Fruit fly (Drosophila melanogaster) whole organism, embryonic: ENCODE measurements around the gene kirre.

Source experiments
- Bgb ChIP-seq: fragments of 200-800 bp; sonication (Bioruptor generic); IDR thresholded peaks from 2 replicates; pipeline ENCODE4 v1.3.6; 2022; ENCODE audit warnings: missing biosample characterization, missing genetic modification characterization; ENCODE audit not compliant: partially characterized antibody
- Bteb2 ChIP-seq: fragments of 200-800 bp; sonication (Bioruptor generic); optimal IDR thresholded peaks from 2 replicates; lab custom pipeline; 2016; ENCODE audit warnings: missing biosample characterization, missing genetic modification characterization
- CG10431 ChIP-seq: fragments of 200-800 bp; sonication (Bioruptor generic); optimal IDR thresholded peaks from 3 replicates; lab custom pipeline; 2018; ENCODE audit warnings: missing biosample characterization, mild to moderate bottlenecking, missing genetic modification characterization
- CG10654 ChIP-seq: fragments of 200-800 bp; sonication (Bioruptor generic); optimal IDR thresholded peaks from 2 replicates; lab custom pipeline; 2016; ENCODE audit warnings: missing biosample characterization, missing genetic modification characterization
- CG17328 ChIP-seq: fragments of 200-800 bp; sonication (Bioruptor generic); IDR thresholded peaks from 2 replicates; pipeline ENCODE4 v1.3.6; 2022; ENCODE audit warnings: missing biosample characterization, missing genetic modification characterization
- CG17359 ChIP-seq: fragments of 200-800 bp; sonication (Bioruptor generic); optimal IDR thresholded peaks from 3 replicates; lab custom pipeline; 2018; ENCODE audit warnings: missing biosample characterization, mild to moderate bottlenecking, missing genetic modification characterization, moderate library complexity
- CG17385 ChIP-seq: fragments of 200-800 bp; sonication (Bioruptor generic); optimal IDR thresholded peaks from 3 replicates; lab custom pipeline; 2018; ENCODE audit warnings: missing biosample characterization, mild to moderate bottlenecking, missing genetic modification characterization
- CG1792 ChIP-seq: fragments of 200-800 bp; sonication (Bioruptor generic); optimal IDR thresholded peaks from 2 replicates; lab custom pipeline; 2016; ENCODE audit warnings: missing biosample characterization, missing genetic modification characterization
- CG18476 ChIP-seq: fragments of 200-800 bp; sonication (Bioruptor generic); optimal IDR thresholded peaks from 2 replicates; lab custom pipeline; 2016; ENCODE audit warnings: missing biosample characterization, mild to moderate bottlenecking, missing genetic modification characterization
- CG2678 ChIP-seq: fragments of 200-800 bp; sonication (Bioruptor generic); optimal IDR thresholded peaks from 3 replicates; lab custom pipeline; 2019; ENCODE audit warnings: missing biosample characterization, mild to moderate bottlenecking, missing genetic modification characterization, moderate library complexity
- CG2889 ChIP-seq: fragments of 200-800 bp; sonication (Bioruptor generic); IDR thresholded peaks from 3 replicates; pipeline ENCODE4 v1.3.6; 2022; ENCODE audit warnings: missing biosample characterization, missing genetic modification characterization
- CG3995 ChIP-seq: fragments of 200-800 bp; sonication (Bioruptor generic); optimal IDR thresholded peaks from 3 replicates; lab custom pipeline; 2016; ENCODE audit warnings: missing biosample characterization, missing genetic modification characterization
- CG4404 ChIP-seq: fragments of 200-800 bp; sonication (Bioruptor generic); IDR thresholded peaks from 2 replicates; pipeline ENCODE4 v1.3.6; 2022; ENCODE audit warnings: missing biosample characterization, missing genetic modification characterization
- CG4730 ChIP-seq: fragments of 200-800 bp; sonication (Bioruptor generic); IDR thresholded peaks from 2 replicates; pipeline ENCODE4 v1.3.6; 2022; ENCODE audit warnings: missing biosample characterization, missing genetic modification characterization
- CG5245 ChIP-seq: fragments of 200-800 bp; sonication (Bioruptor generic); optimal IDR thresholded peaks from 3 replicates; lab custom pipeline; 2016; ENCODE audit warnings: missing biosample characterization, missing genetic modification characterization
- CG9609 ChIP-seq: fragments of 200-800 bp; sonication (Bioruptor generic); optimal IDR thresholded peaks from 3 replicates; lab custom pipeline; 2016; ENCODE audit warnings: missing biosample characterization, missing genetic modification characterization
- CG9797 ChIP-seq: fragments of 200-800 bp; sonication (Bioruptor generic); optimal IDR thresholded peaks from 3 replicates; lab custom pipeline; 2018; ENCODE audit warnings: missing biosample characterization, mild to moderate bottlenecking, missing genetic modification characterization
- Dek ChIP-seq: fragments of 200-800 bp; sonication (Bioruptor generic); optimal IDR thresholded peaks from 3 replicates; lab custom pipeline; 2019; ENCODE audit warnings: missing biosample characterization, mild to moderate bottlenecking, missing genetic modification characterization, moderate library complexity
- Ets97D ChIP-seq: fragments of 200-800 bp; sonication (Bioruptor generic); optimal IDR thresholded peaks from 3 replicates; lab custom pipeline; 2016; ENCODE audit warnings: missing biosample characterization, missing genetic modification characterization
- HLHmδ ChIP-seq: fragments of 200-800 bp; sonication (Bioruptor generic); optimal IDR thresholded peaks from 2 replicates; lab custom pipeline; 2018; ENCODE audit warnings: missing biosample characterization, mild to moderate bottlenecking, missing genetic modification characterization, moderate library complexity
- Hmx ChIP-seq: fragments of 200-800 bp; sonication (Bioruptor generic); optimal IDR thresholded peaks from 2 replicates; lab custom pipeline; 2016; ENCODE audit warnings: missing biosample characterization, missing genetic modification characterization
- Hr3 ChIP-seq: fragments of 200-800 bp; sonication (Bioruptor generic); optimal IDR thresholded peaks from 3 replicates; lab custom pipeline; 2016; ENCODE audit warnings: missing biosample characterization, missing genetic modification characterization
- MTF-1 ChIP-seq: fragments of 200-800 bp; sonication (Bioruptor generic); optimal IDR thresholded peaks from 2 replicates; lab custom pipeline; 2018; ENCODE audit warnings: missing biosample characterization, mild to moderate bottlenecking, missing genetic modification characterization, borderline replicate concordance
- Med ChIP-seq: fragments of 200-800 bp; sonication (Bioruptor generic); peaks from one replicate; lab custom pipeline; 2016; ENCODE audit warnings: missing biosample characterization, missing genetic modification characterization, mild to moderate bottlenecking, inconsistent platforms, moderate library complexity
- NfI ChIP-seq: fragments of 200-800 bp; sonication (Bioruptor generic); optimal IDR thresholded peaks from 3 replicates; lab custom pipeline; 2018; ENCODE audit warnings: missing biosample characterization, mild to moderate bottlenecking, missing genetic modification characterization, moderate library complexity
- PHDP ChIP-seq: fragments of 200-800 bp; sonication (Bioruptor generic); optimal IDR thresholded peaks from 3 replicates; lab custom pipeline; 2018; ENCODE audit warnings: missing biosample characterization, mild to moderate bottlenecking, missing genetic modification characterization, moderate library complexity
- Stat92E ChIP-seq, 3 experiments: fragments of >200 bp in 2 of 3; fragments of 200-800 bp in 1 of 3; sonication (Bioruptor generic) in 1 of 3; optimal IDR thresholded peaks; 2 replicates each; lab custom pipeline; 2017 to 2019; ENCODE audit warnings: missing biosample characterization in 3 of 3, missing genetic modification characterization in 3 of 3, mild to moderate bottlenecking in 1 of 3, moderate library complexity in 1 of 3
- Tbp ChIP-seq: fragments of >200 bp; optimal IDR thresholded peaks from 2 replicates; lab custom pipeline; 2018; ENCODE audit warnings: missing biosample characterization, missing genetic modification characterization
- abd-A ChIP-seq: fragments of 200-800 bp; sonication (Bioruptor generic); optimal IDR thresholded peaks from 3 replicates; lab custom pipeline; 2019; ENCODE audit warnings: missing biosample characterization, mild to moderate bottlenecking, missing genetic modification characterization, moderate library complexity
- ash1 ChIP-seq: fragments of 200-800 bp; sonication (Bioruptor generic); optimal IDR thresholded peaks from 2 replicates; lab custom pipeline; 2018; ENCODE audit warnings: missing biosample characterization, mild to moderate bottlenecking, missing genetic modification characterization
- bab2 ChIP-seq: fragments of 200-800 bp; sonication (Bioruptor generic); optimal IDR thresholded peaks from 2 replicates; lab custom pipeline; 2016; ENCODE audit warnings: missing biosample characterization, missing genetic modification characterization
- corto ChIP-seq: fragments of 200-800 bp; sonication (Bioruptor generic); optimal IDR thresholded peaks from 2 replicates; lab custom pipeline; 2016; ENCODE audit warnings: missing biosample characterization, mild to moderate bottlenecking, missing genetic modification characterization, moderate library complexity
- crol ChIP-seq: fragments of 200-800 bp; sonication (Bioruptor generic); IDR thresholded peaks from 2 replicates; pipeline ENCODE4 v1.3.6; 2022; ENCODE audit warnings: missing biosample characterization, missing genetic modification characterization
- emc ChIP-seq: fragments of 200-800 bp; sonication (Bioruptor generic); optimal IDR thresholded peaks from 2 replicates; lab custom pipeline; 2016; ENCODE audit warnings: missing biosample characterization, missing genetic modification characterization
- esg ChIP-seq: fragments of 200-800 bp; sonication (Bioruptor generic); conservative IDR thresholded peaks from 2 replicates; pipeline ENCODE4 v1.3.6; 2022; ENCODE audit warnings: missing biosample characterization, missing genetic modification characterization
- fd3F ChIP-seq: fragments of 200-800 bp; sonication (Bioruptor generic); optimal IDR thresholded peaks from 2 replicates; lab custom pipeline; 2018; ENCODE audit warnings: missing biosample characterization, mild to moderate bottlenecking, missing genetic modification characterization, moderate library complexity
- fu2 ChIP-seq: fragments of 200-800 bp; sonication (Bioruptor generic); optimal IDR thresholded peaks from 2 replicates; lab custom pipeline; 2016; ENCODE audit warnings: missing biosample characterization, missing genetic modification characterization
- gcm ChIP-seq: fragments of 200-800 bp; sonication (Bioruptor generic); optimal IDR thresholded peaks from 2 replicates; lab custom pipeline; 2019; ENCODE audit warnings: missing biosample characterization, mild to moderate bottlenecking, missing genetic modification characterization, moderate library complexity
- gsb-n ChIP-seq: fragments of 200-800 bp; sonication (Bioruptor generic); optimal IDR thresholded peaks from 3 replicates; lab custom pipeline; 2018; ENCODE audit warnings: missing biosample characterization, mild to moderate bottlenecking, missing genetic modification characterization
- nerfin-1 ChIP-seq: fragments of 200-800 bp; sonication (Bioruptor generic); optimal IDR thresholded peaks from 3 replicates; lab custom pipeline; 2019; ENCODE audit warnings: missing biosample characterization, mild to moderate bottlenecking, missing genetic modification characterization, moderate library complexity
- oc ChIP-seq: fragments of 200-800 bp; sonication (Bioruptor generic); optimal IDR thresholded peaks from 2 replicates; lab custom pipeline; 2018; ENCODE audit warnings: missing biosample characterization, mild to moderate bottlenecking, missing genetic modification characterization, moderate library complexity
- pita ChIP-seq: fragments of 200-800 bp; sonication (Bioruptor generic); optimal IDR thresholded peaks from 2 replicates; lab custom pipeline; 2017; ENCODE audit warnings: missing biosample characterization, mild to moderate bottlenecking, missing genetic modification characterization
- pum ChIP-seq: fragments of 200-800 bp; sonication (Bioruptor generic); optimal IDR thresholded peaks from 2 replicates; lab custom pipeline; 2016; ENCODE audit warnings: missing biosample characterization, missing genetic modification characterization
- run ChIP-seq: fragments of 200-800 bp; sonication (Bioruptor generic); optimal IDR thresholded peaks from 3 replicates; lab custom pipeline; 2018; ENCODE audit warnings: missing biosample characterization, mild to moderate bottlenecking, missing genetic modification characterization
- tap ChIP-seq: fragments of 200-800 bp; optimal IDR thresholded peaks from 3 replicates; lab custom pipeline; 2019; ENCODE audit warnings: missing biosample characterization, mild to moderate bottlenecking, missing genetic modification characterization, moderate library complexity
- tio ChIP-seq: fragments of 200-800 bp; sonication (Bioruptor generic); optimal IDR thresholded peaks from 2 replicates; lab custom pipeline; 2017; ENCODE audit warnings: missing biosample characterization, missing genetic modification characterization, inconsistent platforms
- toy ChIP-seq: fragments of 200-800 bp; sonication (Bioruptor generic); IDR thresholded peaks from 2 replicates; pipeline ENCODE4 v1.3.6; 2022; ENCODE audit warnings: missing biosample characterization, missing genetic modification characterization
- tx ChIP-seq: fragments of 200-800 bp; sonication (Bioruptor generic); optimal IDR thresholded peaks from 2 replicates; lab custom pipeline; 2016; ENCODE audit warnings: missing biosample characterization, missing genetic modification characterization
- zen2 ChIP-seq: fragments of 200-800 bp; sonication (Bioruptor generic); IDR thresholded peaks from 3 replicates; pipeline ENCODE4 v1.3.6; 2022; ENCODE audit warnings: missing biosample characterization, missing genetic modification characterization; ENCODE audit not compliant: partially characterized antibody

Gene kirre

DNA sequence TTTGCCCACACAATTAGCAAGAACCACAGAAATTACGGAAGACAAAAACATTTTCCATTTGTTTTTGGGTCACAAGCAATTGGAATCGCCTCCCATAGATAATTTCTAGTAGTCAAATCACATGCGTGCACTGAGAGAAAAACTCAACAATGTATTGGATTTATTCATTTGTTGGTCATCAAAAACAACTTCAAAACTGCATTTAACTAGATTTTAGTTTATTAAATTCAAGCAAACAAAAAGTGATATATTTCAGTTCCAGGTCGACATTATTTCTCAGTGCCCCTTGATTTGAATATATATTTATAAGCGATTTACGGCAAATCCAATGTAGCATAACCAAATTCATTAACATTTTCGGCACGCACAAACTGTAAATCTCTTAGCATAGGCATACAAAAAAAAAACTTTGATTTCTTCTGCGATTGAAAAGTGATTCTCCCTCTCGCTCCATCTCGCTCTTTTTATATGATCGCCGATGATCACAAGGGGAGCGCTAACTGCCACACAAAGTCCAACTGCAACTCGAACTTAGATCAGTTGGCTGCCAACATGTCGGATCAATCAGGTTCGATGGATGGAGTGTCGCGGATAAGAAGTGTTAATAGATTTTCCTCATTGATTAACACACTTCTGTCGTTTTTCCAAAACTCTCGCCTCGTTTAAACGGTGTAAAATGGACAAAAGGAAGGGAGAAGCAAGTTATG is 285.5 kb downstream of the kirre start (continued):
- TF ChIP-seq Ets97D (no peak), bab2 (GFP tag; lab: Kevin White, UChicago) (peak; percentile 65), Tbp (GFP tag; lab: Kevin White, UChicago) (no peak), CG2889 (GFP tag; lab: Robert Waterston, UW) (0 out of 3 replicates have a peak, but pooled peaks have one; percentile 20), esg (GFP tag; lab: Robert Waterston, UW) (peak; percentile 35; the same call in 1 of the 2 replicates), CG17359 (tag; lab: Kevin White, UChicago) (peak; percentile 51), CG3995 (GFP tag; lab: Kevin White, UChicago) (no peak), CG17385 (GFP tag; lab: Kevin White, UChicago) (peak; percentile 45), gcm (GFP tag; lab: Kevin White, UChicago) (peak; percentile 22), fd3F (GFP tag; lab: Kevin White, UChicago) (peak; percentile 41), CG2678 (tag; lab: Kevin White, UChicago) (peak; percentile 72), abd-A (tag; lab: Kevin White, UChicago) (peak; percentile 20), pum (GFP tag; lab: Kevin White, UChicago) (peak; percentile 36), tio (GFP tag; lab: Kevin White, UChicago) (peak; percentile 39), ash1 (GFP tag; lab: Kevin White, UChicago) (no peak), oc (tag; lab: Kevin White, UChicago) (peak; percentile 37), emc (GFP tag; lab: Kevin White, UChicago) (peak; percentile 8), gsb-n (tag; lab: Kevin White, UChicago) (peak; percentile 73), CG10431 (GFP tag; lab: Kevin White, UChicago) (no peak), nerfin-1 (tag; lab: Kevin White, UChicago) (peak; percentile 9), NfI (GFP tag; lab: Kevin White, UChicago) (peak; percentile 57), Hmx (GFP tag; lab: Kevin White, UChicago) (peak; percentile 27), tx (GFP tag; lab: Kevin White, UChicago) (peak; percentile 45), Hr3 (GFP tag; lab: Kevin White, UChicago) (peak; percentile 41), CG5245 (GFP tag; lab: Kevin White, UChicago) (peak; percentile 13), zen2 (GFP tag; lab: Robert Waterston, UW) (no peak), CG18476 (GFP tag; lab: Kevin White, UChicago) (peak; percentile 1), CG9797 (GFP tag; lab: Kevin White, UChicago) (no peak), CG1792 (GFP tag; lab: Kevin White, UChicago) (peak; percentile 22), Med (GFP tag; lab: Kevin White, UChicago) (peak; percentile 91), tap (tag; lab: Kevin White, UChicago) (peak; percentile 36), fu2 (peak; percentile 2), Bgb (no peak), pita (GFP tag; lab: Kevin White, UChicago) (no peak), crol (GFP tag; lab: Robert Waterston, UW) (no peak), Bteb2 (GFP tag; lab: Kevin White, UChicago) (peak; percentile 45), CG9609 (GFP tag; lab: Kevin White, UChicago) (peak; percentile 41), Dek (peak; percentile 29), Stat92E (GFP tag; optimal IDR thresholded peaks at IDR 0.05; lab: Kevin White, UChicago) (no peak), HLHmδ (GFP tag; lab: Kevin White, UChicago) (no peak), CG4404 (GFP tag; lab: Robert Waterston, UW) (no peak), CG10654 (GFP tag; lab: Kevin White, UChicago) (peak; percentile 25), CG17328 (GFP tag; lab: Robert Waterston, UW) (peak; percentile 65), toy (GFP tag; lab: Robert Waterston, UW) (peak; percentile 52; the same call in 1 of the 2 replicates), run (tag; lab: Kevin White, UChicago) (peak; percentile 42), CG4730 (GFP tag; lab: Robert Waterston, UW) (peak; percentile 54; the same call in 1 of the 2 replicates), corto (no peak), PHDP (tag; lab: Kevin White, UChicago) (peak; percentile 66), MTF-1 (GFP tag; lab: Kevin White, UChicago) (no peak)
